Worm (Caenorhabditis elegans) whole organism, L3 larva: ENCODE data around the gene F44E7.5.

Source experiments
- aly-2 ChIP-seq: fragments of 150-350 bp; optimal IDR thresholded peaks from 2 replicates; lab custom pipeline; 2014; ENCODE audit warnings: missing biosample characterization, missing genetic modification characterization
- ceh-28 ChIP-seq: fragments of 150-350 bp; optimal IDR thresholded peaks from 2 replicates; lab custom pipeline; 2014; ENCODE audit warnings: missing biosample characterization, missing genetic modification reagents, missing genetic modification characterization
- ceh-82 ChIP-seq: fragments of 150-350 bp; optimal IDR thresholded peaks from 2 replicates; lab custom pipeline; 2014; ENCODE audit warnings: missing biosample characterization, missing genetic modification characterization
- ceh-9 ChIP-seq: sonication (generic microtip); optimal IDR thresholded peaks from 2 replicates; lab custom pipeline; 2018; ENCODE audit warnings: missing biosample characterization, missing genetic modification characterization
- egl-27 ChIP-seq: sonication (generic microtip); optimal IDR thresholded peaks from 4 replicates; lab custom pipeline; 2017; ENCODE audit warnings: missing biosample characterization, missing genetic modification reagents, missing genetic modification characterization
- egl-5 ChIP-seq: fragments of 150-350 bp; optimal IDR thresholded peaks from 2 replicates; lab custom pipeline; 2017; ENCODE audit warnings: missing biosample characterization, missing genetic modification reagents, missing genetic modification characterization, inconsistent platforms
- elt-2 ChIP-seq: sonication (generic microtip); optimal IDR thresholded peaks from 2 replicates; lab custom pipeline; 2016; ENCODE audit warnings: missing genetic modification reagents, mild to moderate bottlenecking, missing genetic modification characterization, missing compliant biosample characterization
- elt-3 ChIP-seq, 3 experiments: fragments of 150-350 bp in 1 of 3; sonication (generic microtip) in 2 of 3; optimal IDR thresholded peaks; 2 replicates in 2 of 3; 4 replicates in 1 of 3; lab custom pipeline; 2014 to 2017; ENCODE audit warnings: missing biosample characterization in 3 of 3, missing genetic modification characterization in 3 of 3
- eor-1 ChIP-seq, 2 experiments: fragments of 150-350 bp; optimal IDR thresholded peaks; 2 replicates each; lab custom pipeline; 2014 to 2018; ENCODE audit warnings: missing biosample characterization in 2 of 2, missing genetic modification characterization in 2 of 2
- fkh-10 ChIP-seq: sonication (generic microtip); optimal IDR thresholded peaks from 2 replicates; lab custom pipeline; 2017; ENCODE audit warnings: missing biosample characterization, missing genetic modification reagents, missing genetic modification characterization
- fkh-2 ChIP-seq: fragments of 150-350 bp; optimal IDR thresholded peaks from 2 replicates; lab custom pipeline; 2014; ENCODE audit warnings: missing biosample characterization, missing genetic modification reagents, missing genetic modification characterization
- lin-15B ChIP-seq: fragments of 150-350 bp; optimal IDR thresholded peaks from 2 replicates; lab custom pipeline; 2014; ENCODE audit warnings: missing biosample characterization, missing genetic modification characterization
- lsy-12 ChIP-seq: sonication (generic microtip); optimal IDR thresholded peaks from 2 replicates; lab custom pipeline; 2016; ENCODE audit warnings: mild to moderate bottlenecking, missing genetic modification characterization, missing compliant biosample characterization
- mml-1 ChIP-seq: fragments of 150-350 bp; sonication (generic microtip); optimal IDR thresholded peaks from 3 replicates; lab custom pipeline; 2014; ENCODE audit warnings: missing biosample characterization, missing genetic modification characterization
- nhr-237 ChIP-seq: fragments of 150-350 bp; optimal IDR thresholded peaks from 2 replicates; lab custom pipeline; 2014; ENCODE audit warnings: missing biosample characterization, missing genetic modification characterization
- nhr-25 ChIP-seq: sonication (generic microtip); optimal IDR thresholded peaks from 2 replicates; lab custom pipeline; 2017; ENCODE audit warnings: missing biosample characterization, missing genetic modification characterization
- nhr-67 ChIP-seq: fragments of 150-350 bp; optimal IDR thresholded peaks from 2 replicates; lab custom pipeline; 2014; ENCODE audit warnings: missing biosample characterization, missing genetic modification characterization
- nhr-76 ChIP-seq: fragments of 150-350 bp; sonication (generic microtip); optimal IDR thresholded peaks from 5 replicates; lab custom pipeline; 2014; ENCODE audit warnings: missing biosample characterization, missing genetic modification characterization
- nhr-77 ChIP-seq: fragments of 150-350 bp; optimal IDR thresholded peaks from 2 replicates; lab custom pipeline; 2014; ENCODE audit warnings: missing biosample characterization, missing genetic modification characterization
- pha-4 ChIP-seq: fragments of 150-350 bp; optimal IDR thresholded peaks from 2 replicates; lab custom pipeline; 2014; ENCODE audit warnings: missing biosample characterization, missing genetic modification reagents, missing genetic modification characterization
- sea-2 ChIP-seq: fragments of 150-350 bp; sonication (generic microtip); optimal IDR thresholded peaks from 4 replicates; lab custom pipeline; 2014; ENCODE audit warnings: missing biosample characterization, missing genetic modification reagents, missing genetic modification characterization
- skn-1 ChIP-seq: fragments of 150-350 bp; optimal IDR thresholded peaks from 2 replicates; lab custom pipeline; 2014; ENCODE audit warnings: missing biosample characterization, missing genetic modification characterization
- tbx-2 ChIP-seq: sonication (generic microtip); optimal IDR thresholded peaks from 2 replicates; lab custom pipeline; 2016; ENCODE audit warnings: mild to moderate bottlenecking, missing genetic modification characterization, missing compliant biosample characterization
- unc-39 ChIP-seq: sonication (generic microtip); optimal IDR thresholded peaks from 4 replicates; lab custom pipeline; 2017; ENCODE audit warnings: missing biosample characterization, missing genetic modification characterization
- unc-62 ChIP-seq: fragments of 150-350 bp; sonication (generic microtip); optimal IDR thresholded peaks from 4 replicates; lab custom pipeline; 2014; ENCODE audit warnings: missing biosample characterization, missing genetic modification reagents, missing genetic modification characterization
- zag-1 ChIP-seq: fragments of 150-350 bp; optimal IDR thresholded peaks from 2 replicates; lab custom pipeline; 2014; ENCODE audit warnings: missing biosample characterization, missing genetic modification characterization
- ztf-11 ChIP-seq: fragments of 150-350 bp; optimal IDR thresholded peaks from 2 replicates; lab custom pipeline; 2014; ENCODE audit warnings: missing biosample characterization, missing genetic modification characterization

Gene F44E7.5

DNA sequence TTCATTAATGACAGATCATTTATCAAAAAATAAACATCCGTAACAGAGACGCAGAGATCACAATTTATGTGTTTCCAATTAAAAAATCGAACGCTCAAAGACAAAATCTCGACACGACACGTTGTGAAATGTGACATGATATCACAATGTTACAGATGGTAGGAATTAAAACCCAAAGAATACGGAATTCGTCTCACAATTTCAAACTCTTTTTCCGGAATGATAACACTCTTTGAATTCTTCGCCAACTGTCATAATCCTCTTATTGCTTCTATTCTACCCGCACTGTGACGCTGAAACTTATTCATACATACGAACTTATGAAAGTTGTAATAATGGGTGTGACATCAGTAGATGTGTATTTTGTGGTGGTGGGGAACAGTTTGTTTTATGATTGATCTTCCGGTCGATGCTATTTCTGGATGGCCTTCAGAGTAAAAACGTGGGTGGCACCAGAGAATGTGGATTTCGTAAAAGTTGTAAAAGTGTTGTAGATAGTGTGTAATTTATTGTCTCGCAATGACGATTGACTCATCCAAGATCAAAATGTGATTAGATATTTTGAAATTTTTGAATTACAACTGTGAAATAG is 35.8 kb upstream of the F44E7.5 start:
- TF ChIP-seq unc-62 (GFP tag; lab: Kevin White, UChicago) (no peak), elt-2 (tag; lab: Kevin White, UChicago) (peak; percentile 81), ztf-11 (tag; lab: Kevin White, UChicago) (no peak), mml-1 (no peak), tbx-2 (no peak), ceh-82 (tag; lab: Kevin White, UChicago) (no peak), nhr-76 (tag; lab: Kevin White, UChicago) (no peak)

DNA sequence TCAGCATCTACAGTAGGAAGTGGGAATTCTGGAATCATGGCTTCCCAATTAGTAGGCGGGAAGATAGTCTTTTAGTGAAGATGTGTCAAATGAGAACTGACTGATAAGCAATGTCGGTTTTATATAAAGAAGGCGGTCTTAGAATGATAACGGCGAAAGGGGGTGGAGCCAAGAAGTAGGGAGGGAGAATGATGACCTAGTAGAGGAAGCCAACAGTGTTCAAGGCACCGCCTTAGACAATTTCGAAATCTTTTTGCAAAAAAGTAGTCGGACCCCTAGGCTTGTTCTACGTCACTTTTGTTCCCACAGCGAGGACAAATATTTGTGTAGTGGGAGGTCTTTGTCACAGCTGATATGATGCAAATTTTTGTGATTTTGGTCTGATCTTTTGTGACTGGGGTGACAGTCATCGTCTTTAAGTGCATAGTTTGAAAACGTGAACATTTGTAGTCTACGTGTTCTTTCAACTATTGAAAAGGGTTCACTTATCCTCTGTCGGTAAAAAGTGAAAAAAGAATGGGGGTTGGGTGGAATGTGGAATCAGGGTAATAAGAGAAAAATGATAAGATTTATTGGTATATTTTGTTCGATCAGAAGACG is 32.4 kb upstream of the F44E7.5 start, which contains the start of gene ZC250.4:
TSS of gene ZC250.4 (minus strand) at position 78 of the 600 bp plus-strand sequence.
- TF ChIP-seq elt-2 (tag; lab: Kevin White, UChicago) (peak; percentile 82), mml-1 (no peak)

DNA sequence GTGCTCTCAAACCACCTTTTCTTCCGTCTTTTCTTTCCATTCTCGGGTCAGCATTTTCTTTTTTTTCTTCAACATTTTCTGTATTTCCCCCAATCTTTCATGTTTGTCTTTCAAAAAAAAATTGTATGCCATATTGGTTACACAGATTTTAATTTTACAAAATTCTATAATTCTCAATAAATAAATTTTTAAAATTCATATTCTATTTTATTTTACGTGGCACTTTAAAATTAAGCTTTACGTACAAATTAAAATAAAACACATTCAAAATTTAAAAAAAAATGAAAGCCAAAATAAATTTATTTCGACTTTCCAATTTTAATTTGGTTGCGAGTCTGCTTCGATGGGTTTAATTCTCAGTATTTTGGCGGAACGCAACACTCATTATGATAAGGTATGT is 24.7 kb upstream of the F44E7.5 start, which contains the start of gene ZC250.5:
TSS of gene ZC250.5 (plus strand) at position 301 of the 400 bp plus-strand sequence.
- TF ChIP-seq nhr-77 (tag; lab: Kevin White, UChicago) (no peak), skn-1 (tag; lab: Kevin White, UChicago) (no peak), egl-27 (tag; lab: Kevin White, UChicago) (no peak), nhr-25 (no peak), tbx-2 (no peak), fkh-2 (tag; lab: Kevin White, UChicago) (no peak)

DNA sequence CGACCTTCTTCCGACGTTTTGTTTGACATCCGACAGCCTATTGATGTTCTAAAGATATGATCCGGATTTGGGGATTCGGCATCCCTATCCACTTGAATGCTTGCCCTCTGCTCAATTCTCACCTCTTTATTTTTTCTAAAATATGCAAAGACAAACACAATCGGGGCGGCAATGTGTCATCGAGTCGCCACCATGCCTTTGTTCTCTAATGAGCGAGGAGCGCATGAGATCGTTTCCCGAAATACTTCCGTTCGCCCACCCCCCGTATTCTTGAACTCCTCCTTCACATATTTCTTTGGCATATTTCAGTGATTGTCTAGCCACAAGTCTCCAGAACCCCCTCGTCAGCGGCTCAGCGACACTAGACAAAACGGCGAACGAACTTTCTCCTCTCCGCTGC is 18.7 kb upstream of the F44E7.5 start, which contains the start of gene cyn-17:
TSS of gene cyn-17 (plus strand) at position 301 of the 400 bp plus-strand sequence.
- no peak for TF ChIP-seq sea-2 (GFP tag; lab: Kevin White, UChicago)
- no peak for TF ChIP-seq ceh-9 (tag; lab: Kevin White, UChicago)
- no peak for TF ChIP-seq fkh-10 (GFP tag; lab: Kevin White, UChicago)
- TF ChIP-seq nhr-237 (tag; lab: Kevin White, UChicago) = no peak
- no peak for TF ChIP-seq zag-1 (tag; lab: Kevin White, UChicago)
- no peak for TF ChIP-seq elt-3 (tag; optimal IDR thresholded peaks at IDR 0.05; lab: Kevin White, UChicago)
- no peak for TF ChIP-seq pha-4 (tag; lab: Kevin White, UChicago)
- TF ChIP-seq aly-2 (tag; lab: Kevin White, UChicago) = no peak
- TF ChIP-seq, all 47 proteins: peak for 0

DNA sequence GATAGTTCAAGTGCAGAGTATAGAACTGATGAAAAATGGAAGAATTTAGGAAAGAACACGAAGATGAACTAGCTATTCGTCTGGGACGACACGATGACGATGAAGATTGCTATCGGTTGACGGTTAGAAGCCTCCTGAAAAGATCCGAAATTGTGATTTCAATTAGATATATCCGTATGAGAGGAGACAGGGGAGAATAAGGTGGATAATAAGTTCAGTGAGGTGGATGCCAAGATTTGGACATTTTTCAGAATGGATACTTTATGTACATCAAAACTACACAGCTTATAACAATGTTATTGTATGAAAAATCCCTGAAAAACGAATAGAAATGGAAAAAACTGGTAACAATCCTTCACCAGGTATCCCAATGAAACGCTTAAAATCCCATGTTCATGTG is 17.4 kb upstream of the F44E7.5 start, which contains the start of gene nstp-3:
TSS of gene nstp-3 (minus strand) at position 101 of the 400 bp plus-strand sequence.
- TF ChIP-seq lsy-12 (tag; lab: Kevin White, UChicago) (no peak), zag-1 (tag; lab: Kevin White, UChicago) (no peak), pha-4 (tag; lab: Kevin White, UChicago) (no peak), eor-1 (tag; optimal IDR thresholded peaks at IDR 0.05; lab: Kevin White, UChicago) (no peak), lin-15B (tag; lab: Kevin White, UChicago) (no peak), egl-27 (tag; lab: Kevin White, UChicago) (no peak), unc-39 (tag; lab: Kevin White, UChicago) (no peak), elt-2 (tag; lab: Kevin White, UChicago) (no peak), nhr-67 (tag; lab: Kevin White, UChicago) (no peak), ceh-28 (tag; lab: Kevin White, UChicago) (no peak), ceh-9 (tag; lab: Kevin White, UChicago) (no peak)

DNA sequence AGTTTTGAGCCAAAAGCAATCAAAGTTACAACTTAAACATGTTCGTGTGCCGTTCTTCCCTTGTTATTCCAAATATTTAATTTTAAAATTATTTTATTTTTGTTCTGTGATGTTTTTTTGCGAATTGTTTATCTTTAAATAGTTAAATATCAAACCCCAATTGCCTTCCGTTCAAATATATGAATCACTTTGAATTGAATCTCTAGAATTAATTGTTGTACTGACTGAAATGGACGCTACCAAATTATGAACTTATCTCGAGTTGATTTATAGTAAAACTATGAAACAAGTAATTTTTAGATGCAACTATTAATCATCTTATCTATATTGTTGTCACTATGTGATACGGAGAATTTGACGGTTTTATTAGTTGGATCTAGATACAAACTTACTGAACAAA is 11.3 kb upstream of the F44E7.5 start, which contains the start of gene ZC250.2:
TSS of gene ZC250.2 (plus strand) at position 301 of the 400 bp plus-strand sequence.
- TF ChIP-seq lsy-12 (tag; lab: Kevin White, UChicago) = no peak
- no peak for TF ChIP-seq ceh-28 (tag; lab: Kevin White, UChicago)
- no peak for TF ChIP-seq egl-5
